Fruit fly (Drosophila melanogaster) whole organism, prepupa: ENCODE measurements around the gene CG14974.

ENCODE experiments used
- Blimp-1 ChIP-seq: fragments of 200-800 bp; sonication (Bioruptor generic); optimal IDR thresholded peaks from 3 replicates; lab custom pipeline; 2017; ENCODE audit warnings: missing biosample characterization, missing genetic modification characterization, mild to moderate bottlenecking, moderate library complexity, missing genetic modification reagents
- CG10631 ChIP-seq: fragments of 200-800 bp; sonication (Bioruptor generic); optimal IDR thresholded peaks from 2 replicates; lab custom pipeline; 2016; ENCODE audit warnings: missing biosample characterization, missing genetic modification characterization
- CG10669 ChIP-seq: fragments of 200-800 bp; sonication (Bioruptor generic); optimal IDR thresholded peaks from 3 replicates; lab custom pipeline; 2018; ENCODE audit warnings: missing biosample characterization, mild to moderate bottlenecking, missing genetic modification characterization, moderate library complexity
- CG11294 ChIP-seq: fragments of 200-800 bp; sonication (Bioruptor generic); IDR thresholded peaks from 2 replicates; pipeline ENCODE4 v1.3.6; 2022; ENCODE audit warnings: missing biosample characterization, missing genetic modification characterization
- CG11762 ChIP-seq: fragments of 200-800 bp; sonication (Bioruptor generic); optimal IDR thresholded peaks from 3 replicates; lab custom pipeline; 2016; ENCODE audit warnings: missing biosample characterization, missing genetic modification characterization; ENCODE audit not compliant: insufficient read depth
- CG11902 ChIP-seq: fragments of 200-800 bp; sonication (Bioruptor generic); optimal IDR thresholded peaks from 3 replicates; lab custom pipeline; 2016; ENCODE audit warnings: missing biosample characterization, missing genetic modification characterization
- CG15336 ChIP-seq: fragments of 200-800 bp; sonication (Bioruptor generic); IDR thresholded peaks from 2 replicates; pipeline ENCODE4 v1.3.6; 2022; ENCODE audit warnings: missing biosample characterization, missing genetic modification characterization
- CG1621 ChIP-seq: fragments of 200-800 bp; sonication (Bioruptor generic); optimal IDR thresholded peaks from 3 replicates; lab custom pipeline; 2018; ENCODE audit warnings: missing biosample characterization, mild to moderate bottlenecking, missing genetic modification characterization
- CG31627 ChIP-seq: fragments of 200-800 bp; sonication (Bioruptor generic); optimal IDR thresholded peaks from 3 replicates; lab custom pipeline; 2016; ENCODE audit warnings: missing biosample characterization, missing genetic modification characterization
- CG32006 ChIP-seq: fragments of 200-800 bp; sonication (Bioruptor generic); optimal IDR thresholded peaks from 3 replicates; lab custom pipeline; 2017; ENCODE audit warnings: missing biosample characterization, mild to moderate bottlenecking, missing genetic modification characterization
- CG34406 ChIP-seq: fragments of 200-800 bp; sonication (Bioruptor generic); optimal IDR thresholded peaks from 3 replicates; lab custom pipeline; 2016; ENCODE audit warnings: missing biosample characterization, missing genetic modification characterization
- CG3919 ChIP-seq: fragments of 200-800 bp; sonication (Bioruptor generic); optimal IDR thresholded peaks from 3 replicates; lab custom pipeline; 2016; ENCODE audit warnings: missing biosample characterization, missing genetic modification characterization
- CG6163 ChIP-seq: fragments of 200-800 bp; sonication (Bioruptor generic); IDR thresholded peaks from 3 replicates; pipeline ENCODE4 v1.3.6; 2022; ENCODE audit warnings: missing biosample characterization, missing genetic modification characterization
- CG6792 ChIP-seq: fragments of 200-800 bp; sonication (Bioruptor generic); optimal IDR thresholded peaks from 3 replicates; lab custom pipeline; 2016; ENCODE audit warnings: missing biosample characterization, missing genetic modification characterization
- CG6808 ChIP-seq: fragments of 200-800 bp; sonication (Bioruptor generic); optimal IDR thresholded peaks from 3 replicates; lab custom pipeline; 2017; ENCODE audit warnings: missing biosample characterization, missing genetic modification characterization, mild to moderate bottlenecking, moderate library complexity, missing genetic modification reagents
- CG6854 ChIP-seq: fragments of 200-800 bp; sonication (Bioruptor generic); optimal IDR thresholded peaks from 2 replicates; lab custom pipeline; 2017; ENCODE audit warnings: missing biosample characterization, mild to moderate bottlenecking, missing genetic modification characterization
- CG7368 ChIP-seq: fragments of 200-800 bp; sonication (Bioruptor generic); optimal IDR thresholded peaks from 3 replicates; lab custom pipeline; 2016; ENCODE audit warnings: missing biosample characterization, missing genetic modification characterization
- CG8119 ChIP-seq: fragments of 200-800 bp; sonication (Bioruptor generic); IDR thresholded peaks from 3 replicates; pipeline ENCODE4 v1.3.6; 2022; ENCODE audit warnings: missing biosample characterization, missing genetic modification characterization
- CG9139 ChIP-seq: fragments of 200-800 bp; sonication (Bioruptor generic); optimal IDR thresholded peaks from 3 replicates; lab custom pipeline; 2017; ENCODE audit warnings: missing biosample characterization, mild to moderate bottlenecking, missing genetic modification characterization
- Eip75B ChIP-seq: fragments of 200-800 bp; sonication (Bioruptor generic); optimal IDR thresholded peaks from 3 replicates; lab custom pipeline; 2016; ENCODE audit warnings: missing biosample characterization, missing genetic modification characterization
- Eip78C ChIP-seq: fragments of 200-800 bp; sonication (Bioruptor generic); peaks from one replicate; lab custom pipeline; 2016; ENCODE audit warnings: missing biosample characterization, missing genetic modification characterization
- Eip93F ChIP-seq: fragments of 200-800 bp; sonication (Bioruptor generic); optimal IDR thresholded peaks from 2 replicates; lab custom pipeline; 2016; ENCODE audit warnings: missing biosample characterization, mild to moderate bottlenecking, missing genetic modification characterization
- Ets21C ChIP-seq: fragments of 200-800 bp; sonication (Bioruptor generic); optimal IDR thresholded peaks from 3 replicates; lab custom pipeline; 2016; ENCODE audit warnings: missing biosample characterization, missing genetic modification characterization
- Ets96B ChIP-seq: fragments of 200-800 bp; optimal IDR thresholded peaks from 2 replicates; lab custom pipeline; 2019; ENCODE audit warnings: missing biosample characterization, mild to moderate bottlenecking, missing genetic modification characterization, moderate library complexity
- Gug ChIP-seq: fragments of 200-800 bp; sonication (Bioruptor generic); IDR thresholded peaks from 2 replicates; pipeline ENCODE4 v1.3.6; 2022; ENCODE audit warnings: missing biosample characterization, missing genetic modification characterization
- Hr39 ChIP-seq: fragments of 200-800 bp; sonication (Bioruptor generic); optimal IDR thresholded peaks from 2 replicates; lab custom pipeline; 2016; ENCODE audit warnings: missing biosample characterization, missing genetic modification characterization
- Hr4 ChIP-seq: fragments of 200-800 bp; sonication (Bioruptor generic); optimal IDR thresholded peaks from 3 replicates; lab custom pipeline; 2016; ENCODE audit warnings: missing biosample characterization, missing genetic modification characterization
- Lpt ChIP-seq: fragments of 200-800 bp; sonication (Bioruptor generic); optimal IDR thresholded peaks from 3 replicates; lab custom pipeline; 2016; ENCODE audit warnings: missing biosample characterization, missing genetic modification characterization
- Met ChIP-seq: fragments of 200-800 bp; sonication (Bioruptor generic); optimal IDR thresholded peaks from 3 replicates; lab custom pipeline; 2016; ENCODE audit warnings: missing biosample characterization, missing genetic modification characterization
- Smox ChIP-seq: fragments of 200-800 bp; sonication (Bioruptor generic); optimal IDR thresholded peaks from 3 replicates; lab custom pipeline; 2016; ENCODE audit warnings: missing biosample characterization, missing genetic modification characterization
- Sox102F ChIP-seq: fragments of 200-800 bp; sonication (Bioruptor generic); optimal IDR thresholded peaks from 2 replicates; lab custom pipeline; 2016; ENCODE audit warnings: missing biosample characterization, mild to moderate bottlenecking, missing genetic modification characterization
- Sox14 ChIP-seq: fragments of 200-800 bp; sonication (Bioruptor generic); optimal IDR thresholded peaks from 3 replicates; lab custom pipeline; 2016; ENCODE audit warnings: missing biosample characterization, missing genetic modification characterization
- Sox15 ChIP-seq: fragments of 200-800 bp; sonication (Bioruptor generic); optimal IDR thresholded peaks from 3 replicates; lab custom pipeline; 2016; ENCODE audit warnings: missing biosample characterization, missing genetic modification characterization
- cyc ChIP-seq: fragments of 200-800 bp; sonication (Bioruptor generic); optimal IDR thresholded peaks from 3 replicates; lab custom pipeline; 2016; ENCODE audit warnings: missing biosample characterization, missing genetic modification characterization
- dsx ChIP-seq: fragments of 200-800 bp; optimal IDR thresholded peaks from 3 replicates; lab custom pipeline; 2019; ENCODE audit warnings: missing biosample characterization, mild to moderate bottlenecking, missing genetic modification characterization, moderate library complexity; ENCODE audit not compliant: poor library complexity, severe bottlenecking
- eg ChIP-seq: fragments of 200-800 bp; sonication (Bioruptor generic); IDR thresholded peaks from 3 replicates; pipeline ENCODE4 v1.3.6; 2022; ENCODE audit warnings: missing biosample characterization, missing genetic modification characterization
- esn ChIP-seq: fragments of 200-800 bp; sonication (Bioruptor generic); optimal IDR thresholded peaks from 2 replicates; lab custom pipeline; 2016; ENCODE audit warnings: missing biosample characterization, mild to moderate bottlenecking, missing genetic modification characterization, moderate library complexity
- fd59A ChIP-seq: fragments of 200-800 bp; sonication (Bioruptor generic); optimal IDR thresholded peaks from 2 replicates; lab custom pipeline; 2017; ENCODE audit warnings: missing biosample characterization, mild to moderate bottlenecking, missing genetic modification characterization, missing genetic modification reagents
- net ChIP-seq: fragments of 200-800 bp; sonication (Bioruptor generic); optimal IDR thresholded peaks from 3 replicates; lab custom pipeline; 2016; ENCODE audit warnings: missing biosample characterization, missing genetic modification characterization
- pdm3 ChIP-seq: fragments of 200-800 bp; sonication (Bioruptor generic); optimal IDR thresholded peaks from 3 replicates; lab custom pipeline; 2016; ENCODE audit warnings: missing biosample characterization, missing genetic modification characterization
- salr ChIP-seq, 2 experiments: fragments of 200-800 bp; sonication (Bioruptor generic); optimal IDR thresholded peaks; 3 replicates each; lab custom pipeline; 2016 to 2018; ENCODE audit warnings: missing biosample characterization in 2 of 2, missing genetic modification characterization in 2 of 2, mild to moderate bottlenecking in 1 of 2
- ss ChIP-seq, 2 experiments: fragments of 200-800 bp; sonication (Bioruptor generic); optimal IDR thresholded peaks; 2 replicates in 1 of 2; 3 replicates in 1 of 2; lab custom pipeline; 2017 to 2018; ENCODE audit warnings: mild to moderate bottlenecking in 2 of 2, missing biosample characterization in 2 of 2, missing genetic modification characterization in 2 of 2, moderate library complexity in 1 of 2
- topi ChIP-seq: fragments of 200-800 bp; sonication (Bioruptor generic); optimal IDR thresholded peaks from 3 replicates; lab custom pipeline; 2016; ENCODE audit warnings: missing biosample characterization, missing genetic modification characterization
- vri ChIP-seq: fragments of 200-800 bp; sonication (Bioruptor generic); optimal IDR thresholded peaks from 3 replicates; lab custom pipeline; 2016; ENCODE audit warnings: missing biosample characterization, mild to moderate bottlenecking, missing genetic modification characterization

Gene CG14974

dm6 chr3L:3632500-3633183 lies 11.8 kb upstream of the CG14974 start (continued):
- TF ChIP-seq CG1621 (tag; lab: Kevin White, UChicago) = peak; percentile 26
- TF ChIP-seq Sox15 = peak; percentile 57
- peak; percentile 22 for TF ChIP-seq CG10669
- TF ChIP-seq CG32006 = peak; percentile 91
- TF ChIP-seq Smox (GFP tag; lab: Kevin White, UChicago) = no peak
- peak; percentile 43 for TF ChIP-seq Ets96B (tag; lab: Kevin White, UChicago)
- peak; percentile 60 for TF ChIP-seq CG6792 (GFP tag; lab: Kevin White, UChicago)
- TF ChIP-seq Gug (GFP tag; lab: Robert Waterston, UW) = peak; percentile 85
- no peak for TF ChIP-seq CG9139 (GFP tag; lab: Kevin White, UChicago)
- peak; percentile 47 for TF ChIP-seq CG6808 (GFP tag; lab: Kevin White, UChicago)
- no peak for TF ChIP-seq Sox14 (GFP tag; lab: Kevin White, UChicago)
- peak; percentile 69 for TF ChIP-seq fd59A
- TF ChIP-seq net (GFP tag; lab: Kevin White, UChicago) = peak; percentile 72
- TF ChIP-seq CG11762 = peak; percentile 13
- TF ChIP-seq Hr39 = no peak
- TF ChIP-seq CG8119 = peak; percentile 89
- TF ChIP-seq CG31627 (GFP tag; lab: Kevin White, UChicago) = no peak
- peak; percentile 58 for TF ChIP-seq Lpt (GFP tag; lab: Kevin White, UChicago)
- TF ChIP-seq, all 60 proteins: peak for 37

dm6 chr3L:3626069-3626468 lies 5.2 kb upstream of the CG14974 start, which contains the start of gene dar1:
Gene dar1, plus strand, starts transcription at chr3L:3626352.
- TF ChIP-seq Sox102F (GFP tag; lab: Kevin White, UChicago) (peak; percentile 17), Eip78C (GFP tag; lab: Kevin White, UChicago) (peak; percentile 58), vri (GFP tag; lab: Kevin White, UChicago) (peak; percentile 1), Met (GFP tag; lab: Kevin White, UChicago) (no peak), net (GFP tag; lab: Kevin White, UChicago) (peak; percentile 26), CG15336 (peak; percentile 30; the same call in 1 of the 2 replicates), CG7368 (GFP tag; lab: Kevin White, UChicago) (no peak), eg (GFP tag; lab: Robert Waterston, UW) (peak; percentile 51; the same call in 1 of the 3 replicates), Hr4 (GFP tag; lab: Kevin White, UChicago) (no peak), pdm3 (GFP tag; lab: Kevin White, UChicago) (no peak), dsx (GFP tag; lab: Kevin White, UChicago) (peak; percentile 18), CG11294 (GFP tag; lab: Robert Waterston, UW) (0 out of 2 replicates have a peak, but pooled peaks have one; percentile 13), CG3919 (GFP tag; lab: Kevin White, UChicago) (peak; percentile 35), esn (peak; percentile 31), cyc (no peak), CG8119 (peak; percentile 17; the same call in 1 of the 3 replicates), Blimp-1 (peak; percentile 11), CG6854 (GFP tag; lab: Kevin White, UChicago) (peak; percentile 44), CG11902 (no peak), CG6163 (peak; percentile 53; the same call in 2 of the 3 replicates), ss (GFP tag; optimal IDR thresholded peaks at IDR 0.05; lab: Kevin White, UChicago) (peak; percentile 28 to 49), Lpt (GFP tag; lab: Kevin White, UChicago) (no peak)

dm6 chr3L:3624876-3625275 lies 4.0 kb upstream of the CG14974 start:
- 0 out of 2 replicates have a peak, but pooled peaks have one; percentile 22 for TF ChIP-seq CG15336
- TF ChIP-seq CG7368 (GFP tag; lab: Kevin White, UChicago) = no peak
- TF ChIP-seq CG31627 (GFP tag; lab: Kevin White, UChicago) = no peak
- peak; percentile 66 to 72 for TF ChIP-seq ss (GFP tag; optimal IDR thresholded peaks at IDR 0.05; lab: Kevin White, UChicago)
- no peak for TF ChIP-seq esn
- TF ChIP-seq Eip75B = no peak
- TF ChIP-seq Eip93F (GFP tag; lab: Kevin White, UChicago) = no peak
- TF ChIP-seq Sox102F (GFP tag; lab: Kevin White, UChicago) = no peak
- no peak for TF ChIP-seq CG11902
- TF ChIP-seq Ets96B (tag; lab: Kevin White, UChicago) = peak; percentile 32
- TF ChIP-seq CG8119 = peak; percentile 29; the same call in 1 of the 3 replicates
- no peak for TF ChIP-seq fd59A
- peak; percentile 43 for TF ChIP-seq CG1621 (tag; lab: Kevin White, UChicago)
- peak; percentile 32; the same call in 1 of the 3 replicates for TF ChIP-seq eg (GFP tag; lab: Robert Waterston, UW)
- no peak for TF ChIP-seq vri (GFP tag; lab: Kevin White, UChicago)
- TF ChIP-seq topi (GFP tag; lab: Kevin White, UChicago) = no peak
- no peak for TF ChIP-seq CG10631
- TF ChIP-seq Smox (GFP tag; lab: Kevin White, UChicago) = no peak
- peak; percentile 17 for TF ChIP-seq CG10669
- no peak for TF ChIP-seq CG3919 (GFP tag; lab: Kevin White, UChicago)
- TF ChIP-seq salr (GFP tag; optimal IDR thresholded peaks at IDR 0.05; lab: Kevin White, UChicago) = no peak
- TF ChIP-seq Sox14 (GFP tag; lab: Kevin White, UChicago) = no peak
- no peak for TF ChIP-seq CG34406
- TF ChIP-seq Ets21C = no peak
- no peak for TF ChIP-seq cyc
